Fruit fly (Drosophila melanogaster) whole organism, prepupa: ENCODE data around the gene CG32213.

ENCODE experiments used
- CG1621 ChIP-seq: fragments of 200-800 bp; sonication (Bioruptor generic); optimal IDR thresholded peaks from 3 replicates; lab custom pipeline; 2018; ENCODE audit warnings: missing biosample characterization, mild to moderate bottlenecking, missing genetic modification characterization
- CG3032 ChIP-seq: fragments of 200-800 bp; optimal IDR thresholded peaks from 2 replicates; lab custom pipeline; 2019; ENCODE audit warnings: missing biosample characterization, mild to moderate bottlenecking, missing genetic modification characterization, moderate library complexity
- CG32006 ChIP-seq: fragments of 200-800 bp; sonication (Bioruptor generic); optimal IDR thresholded peaks from 3 replicates; lab custom pipeline; 2017; ENCODE audit warnings: missing biosample characterization, mild to moderate bottlenecking, missing genetic modification characterization
- CG6808 ChIP-seq: fragments of 200-800 bp; sonication (Bioruptor generic); optimal IDR thresholded peaks from 3 replicates; lab custom pipeline; 2017; ENCODE audit warnings: missing biosample characterization, missing genetic modification characterization, mild to moderate bottlenecking, moderate library complexity, missing genetic modification reagents
- Eip75B ChIP-seq: fragments of 200-800 bp; sonication (Bioruptor generic); optimal IDR thresholded peaks from 3 replicates; lab custom pipeline; 2016; ENCODE audit warnings: missing biosample characterization, missing genetic modification characterization
- Eip78C ChIP-seq: fragments of 200-800 bp; sonication (Bioruptor generic); peaks from one replicate; lab custom pipeline; 2016; ENCODE audit warnings: missing biosample characterization, missing genetic modification characterization
- Ets21C ChIP-seq: fragments of 200-800 bp; sonication (Bioruptor generic); optimal IDR thresholded peaks from 3 replicates; lab custom pipeline; 2016; ENCODE audit warnings: missing biosample characterization, missing genetic modification characterization
- Gug ChIP-seq: fragments of 200-800 bp; sonication (Bioruptor generic); IDR thresholded peaks from 2 replicates; pipeline ENCODE4 v1.3.6; 2022; ENCODE audit warnings: missing biosample characterization, missing genetic modification characterization
- Hr38 ChIP-seq: sonication (Bioruptor generic); optimal IDR thresholded peaks from 2 replicates; lab custom pipeline; 2016; ENCODE audit warnings: missing biosample characterization, missing genetic modification characterization
- Hr39 ChIP-seq: fragments of 200-800 bp; sonication (Bioruptor generic); optimal IDR thresholded peaks from 2 replicates; lab custom pipeline; 2016; ENCODE audit warnings: missing biosample characterization, missing genetic modification characterization
- Met ChIP-seq: fragments of 200-800 bp; sonication (Bioruptor generic); optimal IDR thresholded peaks from 3 replicates; lab custom pipeline; 2016; ENCODE audit warnings: missing biosample characterization, missing genetic modification characterization
- eg ChIP-seq: fragments of 200-800 bp; sonication (Bioruptor generic); IDR thresholded peaks from 3 replicates; pipeline ENCODE4 v1.3.6; 2022; ENCODE audit warnings: missing biosample characterization, missing genetic modification characterization
- net ChIP-seq: fragments of 200-800 bp; sonication (Bioruptor generic); optimal IDR thresholded peaks from 3 replicates; lab custom pipeline; 2016; ENCODE audit warnings: missing biosample characterization, missing genetic modification characterization

CG32213 gene

dm6 chr3L:19525736-19526135 lies 50.1 kb downstream of the CG32213 start:
- TF ChIP-seq Gug (GFP tag; lab: Robert Waterston, UW) (no peak), Eip75B (GFP tag; lab: Kevin White, UChicago) (no peak), Eip78C (GFP tag; lab: Kevin White, UChicago) (no peak), Ets21C (GFP tag; lab: Kevin White, UChicago) (no peak), net (GFP tag; lab: Kevin White, UChicago) (no peak), CG6808 (GFP tag; lab: Kevin White, UChicago) (no peak), CG3032 (tag; lab: Kevin White, UChicago) (no peak), Met (no peak), Hr39 (GFP tag; lab: Kevin White, UChicago) (no peak), Hr38 (GFP tag; lab: Kevin White, UChicago) (no peak), CG32006 (no peak), eg (GFP tag; lab: Robert Waterston, UW) (no peak), CG1621 (tag; lab: Kevin White, UChicago) (no peak)
